Worm (Caenorhabditis elegans) whole organism, L4 larva: Measurements from ENCODE around the gene B0432.14.

Source experiments
- F37D6.2 ChIP-seq: sonication (generic microtip); optimal IDR thresholded peaks from 2 replicates; lab custom pipeline; 2016; ENCODE audit warnings: mild to moderate bottlenecking, missing genetic modification characterization, missing compliant biosample characterization
- F44E2.7 ChIP-seq: fragments of 200-800 bp; sonication (Bioruptor generic); IDR thresholded peaks from 2 replicates; pipeline ENCODE4 v2.1.2; 2022; ENCODE audit warnings: missing genetic modification characterization, missing compliant biosample characterization
- F49E8.2 ChIP-seq: sonication (generic microtip); optimal IDR thresholded peaks from 2 replicates; lab custom pipeline; 2016; ENCODE audit warnings: missing compliant biosample characterization, mild to moderate bottlenecking, missing genetic modification characterization, borderline replicate concordance
- T20F7.1 ChIP-seq: fragments of 200-800 bp; sonication (Bioruptor generic); optimal IDR thresholded peaks from 2 replicates; lab custom pipeline; 2018; ENCODE audit warnings: mild to moderate bottlenecking, missing genetic modification characterization, missing compliant biosample characterization
- T26A8.4 ChIP-seq: fragments of 200-800 bp; sonication (Bioruptor generic); IDR thresholded peaks from 2 replicates; pipeline ENCODE4 v1.3.6; 2022; ENCODE audit warnings: missing genetic modification characterization, missing compliant biosample characterization
- ZK546.5 ChIP-seq, 2 experiments: sonication (generic microtip); optimal IDR thresholded peaks; 2 replicates each; lab custom pipeline; 2017; ENCODE audit warnings: missing biosample characterization in 2 of 2, missing genetic modification characterization in 2 of 2
- arid-1 ChIP-seq: fragments of 200-800 bp; sonication (Bioruptor generic); conservative IDR thresholded peaks from 2 replicates; pipeline ENCODE4 v1.3.6; 2022; ENCODE audit warnings: missing genetic modification reagents, missing genetic modification characterization, missing compliant biosample characterization
- ceh-28 ChIP-seq: fragments of 150-350 bp; optimal IDR thresholded peaks from 2 replicates; lab custom pipeline; 2014; ENCODE audit warnings: missing biosample characterization, missing genetic modification reagents, missing genetic modification characterization
- ceh-44 ChIP-seq: fragments of 200-800 bp; sonication (Bioruptor generic); IDR thresholded peaks from 2 replicates; pipeline ENCODE4 v1.3.6; 2022; ENCODE audit warnings: missing genetic modification reagents, missing genetic modification characterization, missing compliant biosample characterization
- ces-1 ChIP-seq: fragments of 150-350 bp; sonication (generic microtip); optimal IDR thresholded peaks from 4 replicates; lab custom pipeline; 2014; ENCODE audit warnings: missing biosample characterization, missing genetic modification reagents, missing genetic modification characterization
- ctbp-1 ChIP-seq: fragments of 200-800 bp; sonication (Bioruptor generic); IDR thresholded peaks from 2 replicates; pipeline ENCODE4 v1.3.6; 2022; ENCODE audit warnings: missing genetic modification reagents, missing genetic modification characterization, missing compliant biosample characterization
- daf-12 ChIP-seq: fragments of 150-350 bp; optimal IDR thresholded peaks from 2 replicates; lab custom pipeline; 2014; ENCODE audit warnings: missing biosample characterization, missing genetic modification reagents, missing genetic modification characterization
- dmd-6 ChIP-seq: fragments of 200-800 bp; sonication (Bioruptor generic); IDR thresholded peaks from 2 replicates; pipeline ENCODE4 v1.3.6; 2022; ENCODE audit warnings: missing genetic modification reagents, missing genetic modification characterization, missing compliant biosample characterization
- dpl-1 ChIP-seq: fragments of 150-350 bp; optimal IDR thresholded peaks from 2 replicates; lab custom pipeline; 2014; ENCODE audit warnings: missing biosample characterization, missing genetic modification reagents, missing genetic modification characterization
- dve-1 ChIP-seq: sonication (generic microtip); optimal IDR thresholded peaks from 2 replicates; lab custom pipeline; 2017; ENCODE audit warnings: antibody characterized with exemption, mild to moderate bottlenecking, missing genetic modification characterization, missing compliant biosample characterization; ENCODE audit not compliant: insufficient read depth
- hif-1 ChIP-seq, 2 experiments: sonication (generic microtip); optimal IDR thresholded peaks; 2 replicates each; lab custom pipeline; 2016 to 2017; ENCODE audit warnings: missing compliant biosample characterization in 2 of 2, missing genetic modification characterization in 2 of 2, missing genetic modification reagents in 2 of 2, missing genotype in 2 of 2, mild to moderate bottlenecking in 1 of 2
- jun-1 ChIP-seq: fragments of 150-350 bp; optimal IDR thresholded peaks from 2 replicates; lab custom pipeline; 2014; ENCODE audit warnings: missing biosample characterization, missing genetic modification reagents, missing genetic modification characterization
- lin-39 ChIP-seq: fragments of 150-350 bp; optimal IDR thresholded peaks from 2 replicates; lab custom pipeline; 2014; ENCODE audit warnings: missing biosample characterization, missing genetic modification reagents, missing genetic modification characterization
- mdt-29 ChIP-seq: fragments of 200-800 bp; sonication (Bioruptor generic); IDR thresholded peaks from 2 replicates; pipeline ENCODE4 v1.3.6; 2022; ENCODE audit warnings: missing genetic modification reagents, missing genetic modification characterization, missing compliant biosample characterization
- mxl-3 ChIP-seq: fragments of 200-800 bp; sonication (Bioruptor generic); optimal IDR thresholded peaks from 2 replicates; lab custom pipeline; 2018; ENCODE audit warnings: mild to moderate bottlenecking, missing genetic modification characterization, missing compliant biosample characterization
- nhr-42 ChIP-seq: fragments of 200-800 bp; sonication (Bioruptor generic); IDR thresholded peaks from 2 replicates; pipeline ENCODE4 v1.3.6; 2022; ENCODE audit warnings: missing genetic modification characterization, missing compliant biosample characterization
- nhr-48 ChIP-seq: sonication (generic microtip); optimal IDR thresholded peaks from 2 replicates; lab custom pipeline; 2016; ENCODE audit warnings: mild to moderate bottlenecking, missing genetic modification characterization, missing compliant biosample characterization
- nhr-77 ChIP-seq: fragments of 150-350 bp; optimal IDR thresholded peaks from 2 replicates; lab custom pipeline; 2014; ENCODE audit warnings: missing biosample characterization, missing genetic modification characterization
- pqm-1 ChIP-seq: sonication (generic microtip); optimal IDR thresholded peaks from 2 replicates; lab custom pipeline; 2017; ENCODE audit warnings: missing biosample characterization, missing genetic modification characterization
- sdz-12 ChIP-seq: fragments of 200-800 bp; sonication (Bioruptor generic); optimal IDR thresholded peaks from 2 replicates; lab custom pipeline; 2018; ENCODE audit warnings: mild to moderate bottlenecking, missing genetic modification characterization, missing compliant biosample characterization
- snpc-1.2 ChIP-seq: fragments of 200-800 bp; sonication (Bioruptor generic); IDR thresholded peaks from 2 replicates; pipeline ENCODE4 v1.3.6; 2022; ENCODE audit warnings: missing genetic modification reagents, missing genetic modification characterization, missing compliant biosample characterization
- spr-3 ChIP-seq: fragments of 200-800 bp; sonication (Bioruptor generic); optimal IDR thresholded peaks from 2 replicates; lab custom pipeline; 2018; ENCODE audit warnings: mild to moderate bottlenecking, missing genetic modification characterization, missing compliant biosample characterization
- tag-97 ChIP-seq: fragments of 200-800 bp; sonication (Bioruptor generic); IDR thresholded peaks from 2 replicates; pipeline ENCODE4 v1.3.6; 2022; ENCODE audit warnings: missing genetic modification characterization, missing compliant biosample characterization
- unc-130 ChIP-seq: sonication (generic microtip); optimal IDR thresholded peaks from 2 replicates; lab custom pipeline; 2016; ENCODE audit warnings: missing genetic modification reagents, missing genetic modification characterization, missing compliant biosample characterization
- unc-62 ChIP-seq, 3 experiments: fragments of 150-350 bp in 1 of 3; sonication (generic microtip); optimal IDR thresholded peaks in 2 of 3; peaks in 1 of 3; 1 replicate in 1 of 3; 2 replicates in 2 of 3; lab custom pipeline; 2014 to 2017; ENCODE audit warnings: missing biosample characterization in 3 of 3, missing genetic modification characterization in 3 of 3, missing genetic modification reagents in 3 of 3, missing genotype in 1 of 3
- zag-1 ChIP-seq: fragments of 150-350 bp; optimal IDR thresholded peaks from 2 replicates; lab custom pipeline; 2014; ENCODE audit warnings: missing biosample characterization, missing genetic modification characterization
- zfp-3 ChIP-seq: fragments of 200-800 bp; sonication (Bioruptor generic); conservative IDR thresholded peaks from 2 replicates; pipeline ENCODE4 v1.3.6; 2022; ENCODE audit warnings: missing genetic modification reagents, missing genetic modification characterization, missing compliant biosample characterization
- zip-11 ChIP-seq: fragments of 200-800 bp; sonication (Bioruptor generic); IDR thresholded peaks from 2 replicates; pipeline ENCODE4 v1.3.6; 2022; ENCODE audit warnings: missing genetic modification characterization, missing compliant biosample characterization
- ztf-7 ChIP-seq: fragments of 150-350 bp; optimal IDR thresholded peaks from 2 replicates; lab custom pipeline; 2014; ENCODE audit warnings: missing biosample characterization, missing genetic modification characterization

B0432.14 gene

ce11 chrII:285627-286550 is 21.7 kb downstream of the B0432.14 start, which contains the start of gene B0432.10 (continued):
- peak; percentile 51 for TF ChIP-seq nhr-77 (tag; lab: Kevin White, UChicago)
- TF ChIP-seq dpl-1 (GFP tag; lab: Kevin White, UChicago): peak; percentile 96
- peak in 1 of 2 experiments; percentile 77 for TF ChIP-seq unc-62 (GFP tag; optimal IDR thresholded peaks at IDR 0.05 in 1 of 2; lab: Kevin White, UChicago)
- no peak for TF ChIP-seq unc-62 (tag; optimal IDR thresholded peaks at IDR 0.05; lab: Kevin White, UChicago)
- peak; percentile 85 for TF ChIP-seq T20F7.1 (GFP tag; lab: Kevin White, UChicago)
- no peak for TF ChIP-seq ctbp-1 (GFP tag; lab: Robert Waterston, UW)
- TF ChIP-seq tag-97 (GFP tag; lab: Robert Waterston, UW): no peak
- no peak for TF ChIP-seq jun-1 (tag; lab: Kevin White, UChicago)
- no peak for TF ChIP-seq ceh-44 (GFP tag; lab: Robert Waterston, UW)
- no peak for TF ChIP-seq unc-130 (GFP tag; lab: Kevin White, UChicago)
- TF ChIP-seq zag-1: no peak
- TF ChIP-seq ceh-28: no peak
- no peak for TF ChIP-seq zfp-3 (GFP tag; lab: Robert Waterston, UW)
- peak; percentile 11 for TF ChIP-seq spr-3
- TF ChIP-seq F37D6.2 (tag; lab: Kevin White, UChicago): peak; percentile 46
- no peak for TF ChIP-seq F44E2.7
- no peak for TF ChIP-seq zip-11 (GFP tag; lab: Robert Waterston, UW)

DNA sequence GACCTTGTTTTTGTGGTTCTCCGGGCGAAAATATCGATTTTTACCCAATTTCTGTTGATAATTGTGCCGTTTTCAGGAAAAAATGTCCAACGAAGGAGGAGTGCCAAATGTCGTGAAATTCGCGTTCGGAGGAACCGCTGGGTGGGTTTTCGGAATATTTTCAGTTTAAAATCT is 22.3 kb downstream of the B0432.14 start, which contains the start of gene misc-1:
TSS of gene misc-1 (plus strand) at position 75 of the 174 bp plus-strand sequence.
- TF ChIP-seq nhr-48 (tag; lab: Kevin White, UChicago) (no peak), ceh-44 (GFP tag; lab: Robert Waterston, UW) (no peak), F37D6.2 (tag; lab: Kevin White, UChicago) (no peak), lin-39 (tag; lab: Kevin White, UChicago) (no peak), ctbp-1 (GFP tag; lab: Robert Waterston, UW) (no peak), daf-12 (tag; lab: Kevin White, UChicago) (no peak), F49E8.2 (tag; lab: Kevin White, UChicago) (no peak), ZK546.5 (tag; optimal IDR thresholded peaks at IDR 0.05; lab: Kevin White, UChicago) (no peak), F44E2.7 (no peak), T20F7.1 (GFP tag; lab: Kevin White, UChicago) (no peak), hif-1 (tag; optimal IDR thresholded peaks at IDR 0.05; lab: Kevin White, UChicago) (no peak), dve-1 (tag; lab: Kevin White, UChicago) (no peak)

- TF ChIP-seq sdz-12 (peak; percentile 23), snpc-1.2 (GFP tag; lab: Robert Waterston, UW) (0 out of 2 replicates have a peak, but pooled peaks have one; percentile 14), nhr-42 (peak; percentile 61; the same call in 1 of the 2 replicates), mdt-29 (GFP tag; lab: Robert Waterston, UW) (no peak), T26A8.4 (GFP tag; lab: Robert Waterston, UW) (peak; percentile 46; the same call in 1 of the 2 replicates), mxl-3 (GFP tag; lab: Kevin White, UChicago) (no peak)
Measured at ce11 chrII:288705-289205, 24.6 kb downstream of the B0432.14 start, which contains the start of gene mrpl-41. Gene mrpl-41, plus strand, starts transcription at chrII:288939.

- no peak for TF ChIP-seq ces-1 (GFP tag; lab: Kevin White, UChicago)
- TF ChIP-seq zfp-3 (GFP tag; lab: Robert Waterston, UW): no peak
- no peak for TF ChIP-seq pqm-1
- no peak for TF ChIP-seq arid-1 (GFP tag; lab: Robert Waterston, UW)
- no peak for TF ChIP-seq ztf-7 (tag; lab: Kevin White, UChicago)
- no peak for TF ChIP-seq dpl-1 (GFP tag; lab: Kevin White, UChicago)
- TF ChIP-seq spr-3: no peak
- no peak for TF ChIP-seq zag-1
- no peak for TF ChIP-seq dmd-6 (GFP tag; lab: Robert Waterston, UW)
Measured at ce11 chrII:290282-290681, 26.1 kb downstream of the B0432.14 start, which contains the start of gene djr-1.1. Gene djr-1.1, plus strand, starts transcription at chrII:290582.
